Worm (Caenorhabditis elegans) whole organism, young adult: ENCODE results near the gene ZK1307.2.

ENCODE experiments used
- B0019.2 ChIP-seq: fragments of 200-800 bp; sonication (Bioruptor generic); conservative IDR thresholded peaks from 2 replicates; pipeline ENCODE4 v1.3.6; 2022; ENCODE audit warnings: missing genetic modification reagents, missing genetic modification characterization, missing compliant biosample characterization
- B0336.3 ChIP-seq: fragments of 200-800 bp; sonication (Bioruptor generic); IDR thresholded peaks from 2 replicates; pipeline ENCODE4 v1.3.6; 2022; ENCODE audit warnings: missing genetic modification characterization, missing compliant biosample characterization
- C06A6.2 ChIP-seq: fragments of 200-800 bp; sonication (Bioruptor generic); conservative IDR thresholded peaks from 2 replicates; pipeline ENCODE4 v1.3.6; 2022; ENCODE audit warnings: missing genetic modification characterization, missing compliant biosample characterization
- F33H1.4 ChIP-seq: fragments of 200-800 bp; sonication (Bioruptor generic); IDR thresholded peaks from 2 replicates; pipeline ENCODE4 v1.3.6; 2022; ENCODE audit warnings: missing genetic modification reagents, missing genetic modification characterization, missing compliant biosample characterization
- F37B4.10 ChIP-seq: fragments of 200-800 bp; sonication (Bioruptor generic); IDR thresholded peaks from 2 replicates; pipeline ENCODE4 v1.3.6; 2022; ENCODE audit warnings: missing genetic modification characterization, missing compliant biosample characterization
- F57C9.4 ChIP-seq: sonication (generic microtip); optimal IDR thresholded peaks from 2 replicates; lab custom pipeline; 2017; ENCODE audit warnings: mild to moderate bottlenecking, missing genetic modification characterization, missing compliant biosample characterization
- Y53G8AR.9 ChIP-seq: fragments of 200-800 bp; sonication (Bioruptor generic); conservative IDR thresholded peaks from 2 replicates; pipeline ENCODE4 v1.3.6; 2022; ENCODE audit warnings: missing genetic modification reagents, missing genetic modification characterization, missing compliant biosample characterization
- Y56A3A.18 ChIP-seq: fragments of 200-800 bp; sonication (Bioruptor generic); IDR thresholded peaks from 2 replicates; pipeline ENCODE4 v1.3.6; 2022; ENCODE audit warnings: missing genetic modification reagents, missing genetic modification characterization, missing compliant biosample characterization
- Y67H2A.10 ChIP-seq: fragments of 200-800 bp; sonication (Bioruptor generic); conservative IDR thresholded peaks from 2 replicates; pipeline ENCODE4 v1.3.6; 2022; ENCODE audit warnings: missing genetic modification reagents, missing genetic modification characterization, missing compliant biosample characterization
- Y79H2A.3 ChIP-seq: fragments of 200-800 bp; sonication (Bioruptor generic); conservative IDR thresholded peaks from 2 replicates; pipeline ENCODE4 v1.3.6; 2022; ENCODE audit warnings: missing genetic modification reagents, missing genetic modification characterization, missing compliant biosample characterization
- Y95B8A.8 ChIP-seq: fragments of 200-800 bp; sonication (Bioruptor generic); IDR thresholded peaks from 2 replicates; pipeline ENCODE4 v1.3.6; 2022; ENCODE audit warnings: missing genetic modification reagents, missing genetic modification characterization, missing compliant biosample characterization
- akir-1 ChIP-seq: fragments of 200-800 bp; sonication (Bioruptor generic); optimal IDR thresholded peaks from 2 replicates; lab custom pipeline; 2018; ENCODE audit warnings: mild to moderate bottlenecking, missing genetic modification characterization, moderate library complexity, missing compliant biosample characterization
- aptf-2 ChIP-seq: fragments of 200-800 bp; sonication (Bioruptor generic); conservative IDR thresholded peaks from 2 replicates; pipeline ENCODE4 v1.3.6; 2022; ENCODE audit warnings: missing genetic modification reagents, missing genetic modification characterization, missing compliant biosample characterization
- bed-2 ChIP-seq: fragments of 200-800 bp; sonication (Bioruptor generic); IDR thresholded peaks from 2 replicates; pipeline ENCODE4 v1.3.6; 2022; ENCODE audit warnings: missing genetic modification reagents, missing genetic modification characterization, missing compliant biosample characterization
- ccch-3 ChIP-seq: fragments of 200-800 bp; sonication (Bioruptor generic); optimal IDR thresholded peaks from 2 replicates; lab custom pipeline; 2018; ENCODE audit warnings: mild to moderate bottlenecking, missing genetic modification characterization, missing compliant biosample characterization
- cebp-2 ChIP-seq: fragments of 200-800 bp; sonication (Bioruptor generic); IDR thresholded peaks from 2 replicates; pipeline ENCODE4 v1.3.6; 2022; ENCODE audit warnings: missing genetic modification characterization, missing compliant biosample characterization
- ceh-100 ChIP-seq: fragments of 200-800 bp; sonication (Bioruptor generic); IDR thresholded peaks from 2 replicates; pipeline ENCODE4 v1.3.6; 2022; ENCODE audit warnings: missing genetic modification reagents, missing genetic modification characterization, missing compliant biosample characterization
- ceh-40 ChIP-seq: fragments of 200-800 bp; sonication (Bioruptor generic); IDR thresholded peaks from 2 replicates; pipeline ENCODE4 v1.3.6; 2022; ENCODE audit warnings: missing genetic modification characterization, missing compliant biosample characterization
- ceh-58 ChIP-seq: fragments of 200-800 bp; sonication (Bioruptor generic); IDR thresholded peaks from 2 replicates; pipeline ENCODE4 v1.3.6; 2022; ENCODE audit warnings: missing genetic modification characterization, missing compliant biosample characterization
- chd-7 ChIP-seq: sonication (generic microtip); optimal IDR thresholded peaks from 2 replicates; lab custom pipeline; 2016; ENCODE audit warnings: mild to moderate bottlenecking, missing genetic modification characterization, moderate library complexity, missing compliant biosample characterization
- dox-1 ChIP-seq: fragments of 200-800 bp; sonication (Bioruptor generic); IDR thresholded peaks from 2 replicates; pipeline ENCODE4 v1.3.6; 2022; ENCODE audit warnings: missing genetic modification reagents, missing genetic modification characterization, missing compliant biosample characterization
- dpff-1 ChIP-seq: sonication (generic microtip); optimal IDR thresholded peaks from 2 replicates; lab custom pipeline; 2017; ENCODE audit warnings: mild to moderate bottlenecking, missing genetic modification characterization, missing compliant biosample characterization
- fkh-3 ChIP-seq: sonication (generic microtip); optimal IDR thresholded peaks from 2 replicates; lab custom pipeline; 2016; ENCODE audit warnings: mild to moderate bottlenecking, missing genetic modification characterization, missing compliant biosample characterization
- him-1 ChIP-seq: sonication (generic microtip); optimal IDR thresholded peaks from 2 replicates; lab custom pipeline; 2016; ENCODE audit warnings: missing genotype, missing genetic modification reagents, missing genetic modification characterization, missing compliant biosample characterization
- lag-1 ChIP-seq: fragments of 200-800 bp; sonication (Bioruptor generic); IDR thresholded peaks from 2 replicates; pipeline ENCODE4 v1.3.6; 2022; ENCODE audit warnings: missing genetic modification reagents, missing genetic modification characterization, missing compliant biosample characterization
- let-526 ChIP-seq: fragments of 200-800 bp; sonication (Bioruptor generic); IDR thresholded peaks from 2 replicates; pipeline ENCODE4 v1.3.6; 2022; ENCODE audit warnings: missing genetic modification reagents, missing genetic modification characterization, missing compliant biosample characterization
- let-607 ChIP-seq, 2 experiments: fragments of 200-800 bp in 1 of 2; sonication (Bioruptor generic) in 1 of 2; sonication (generic microtip) in 1 of 2; optimal IDR thresholded peaks; 2 replicates each; lab custom pipeline; 2016 to 2018; ENCODE audit warnings: mild to moderate bottlenecking in 2 of 2, missing compliant biosample characterization in 2 of 2, missing genetic modification characterization in 2 of 2, moderate library complexity in 2 of 2, missing genotype in 1 of 2
- lin-26 ChIP-seq: fragments of 200-800 bp; sonication (Bioruptor generic); IDR thresholded peaks from 2 replicates; pipeline ENCODE4 v1.3.6; 2022; ENCODE audit warnings: missing genetic modification reagents, missing genetic modification characterization, missing compliant biosample characterization
- lin-54 ChIP-seq: fragments of 200-800 bp; sonication (Bioruptor generic); optimal IDR thresholded peaks from 2 replicates; lab custom pipeline; 2018; ENCODE audit warnings: mild to moderate bottlenecking, missing genetic modification characterization, missing compliant biosample characterization
- madf-10 ChIP-seq: sonication (generic microtip); optimal IDR thresholded peaks from 2 replicates; lab custom pipeline; 2016; ENCODE audit warnings: mild to moderate bottlenecking, missing genetic modification characterization, missing compliant biosample characterization
- mcd-1 ChIP-seq: fragments of 200-800 bp; sonication (Bioruptor generic); IDR thresholded peaks from 2 replicates; pipeline ENCODE4 v1.3.6; 2022; ENCODE audit warnings: missing genetic modification reagents, missing genetic modification characterization, missing compliant biosample characterization
- mel-28 ChIP-seq: sonication (generic microtip); optimal IDR thresholded peaks from 2 replicates; lab custom pipeline; 2016; ENCODE audit warnings: borderline replicate concordance, mild to moderate bottlenecking, missing genetic modification characterization, missing compliant biosample characterization
- nhr-120 ChIP-seq: fragments of 200-800 bp; sonication (Bioruptor generic); IDR thresholded peaks from 2 replicates; pipeline ENCODE4 v1.3.6; 2022; ENCODE audit warnings: missing genetic modification characterization, missing compliant biosample characterization
- nhr-80 ChIP-seq: sonication (generic microtip); optimal IDR thresholded peaks from 2 replicates; lab custom pipeline; 2016; ENCODE audit warnings: missing genetic modification characterization, missing compliant biosample characterization
- pbrm-1 ChIP-seq: fragments of 200-800 bp; sonication (Bioruptor generic); IDR thresholded peaks from 2 replicates; pipeline ENCODE4 v1.3.6; 2022; ENCODE audit warnings: missing genetic modification reagents, missing genetic modification characterization, missing compliant biosample characterization
- rec-8 ChIP-seq, 2 experiments: sonication (generic microtip); optimal IDR thresholded peaks; 2 replicates each; lab custom pipeline; 2016; ENCODE audit warnings: mild to moderate bottlenecking in 2 of 2, missing genetic modification characterization in 2 of 2, missing genetic modification reagents in 2 of 2, missing genotype in 2 of 2, missing biosample characterization in 1 of 2, missing compliant biosample characterization in 1 of 2, moderate library complexity in 1 of 2
- repo-1 ChIP-seq: sonication (generic microtip); optimal IDR thresholded peaks from 2 replicates; lab custom pipeline; 2017; ENCODE audit warnings: mild to moderate bottlenecking, missing genetic modification characterization, missing compliant biosample characterization
- rpc-1 ChIP-seq, 2 experiments: fragments of 150-350 bp in 1 of 2; sonication (generic microtip) in 1 of 2; optimal IDR thresholded peaks; 2 replicates each; lab custom pipeline; 2014 to 2018; ENCODE audit warnings: missing biosample characterization in 1 of 2, missing genetic modification characterization in 1 of 2, missing genetic modification reagents in 1 of 2, missing genotype in 1 of 2
- sea-2 ChIP-seq: fragments of 200-800 bp; sonication (Bioruptor generic); IDR thresholded peaks from 2 replicates; pipeline ENCODE4 v1.3.6; 2022; ENCODE audit warnings: missing genetic modification characterization, missing compliant biosample characterization
- snpc-3.4 ChIP-seq: sonication (generic microtip); optimal IDR thresholded peaks from 2 replicates; lab custom pipeline; 2017; ENCODE audit warnings: missing genetic modification characterization, mild to moderate bottlenecking, missing compliant biosample characterization, antibody characterized with exemption, moderate library complexity, missing genotype, missing genetic modification reagents
- somi-1 ChIP-seq: fragments of 200-800 bp; sonication (Bioruptor generic); optimal IDR thresholded peaks from 2 replicates; lab custom pipeline; 2018; ENCODE audit warnings: mild to moderate bottlenecking, missing genetic modification characterization, missing compliant biosample characterization
- tbp1 ChIP-seq: fragments of 200-800 bp; sonication (Bioruptor generic); optimal IDR thresholded peaks from 2 replicates; lab custom pipeline; 2018; ENCODE audit warnings: mild to moderate bottlenecking, missing genetic modification characterization, missing compliant biosample characterization
- unc-130 ChIP-seq: sonication (generic microtip); optimal IDR thresholded peaks from 2 replicates; lab custom pipeline; 2016; ENCODE audit warnings: missing genetic modification reagents, missing genetic modification characterization, missing compliant biosample characterization
- unc-62 ChIP-seq: fragments of 150-350 bp; optimal IDR thresholded peaks from 2 replicates; lab custom pipeline; 2014; ENCODE audit warnings: missing biosample characterization, missing genetic modification reagents, missing genetic modification characterization
- ztf-26 ChIP-seq: sonication (generic microtip); optimal IDR thresholded peaks from 2 replicates; lab custom pipeline; 2017; ENCODE audit warnings: missing genetic modification characterization, missing compliant biosample characterization

The ZK1307.2 gene

ce11 chrII:9617902-9618245 is 35.9 kb downstream of the ZK1307.2 start (continued):
- TF ChIP-seq C06A6.2 (GFP tag; lab: Robert Waterston, UW) (no peak), bed-2 (no peak), ztf-26 (tag; lab: Kevin White, UChicago) (no peak), tbp1 (GFP tag; lab: Kevin White, UChicago) (no peak), cebp-2 (GFP tag; lab: Robert Waterston, UW) (no peak), pbrm-1 (GFP tag; lab: Robert Waterston, UW) (peak; percentile 10; the same call in 1 of the 2 replicates), madf-10 (peak; percentile 21), aptf-2 (GFP tag; lab: Robert Waterston, UW) (no peak), dpff-1 (tag; lab: Kevin White, UChicago) (no peak), lin-26 (GFP tag; lab: Robert Waterston, UW) (0 out of 2 replicates have a peak, but pooled peaks have one; percentile 19), sea-2 (GFP tag; lab: Robert Waterston, UW) (no peak), him-1 (no peak), Y95B8A.8 (no peak), akir-1 (GFP tag; lab: Kevin White, UChicago) (no peak), ccch-3 (GFP tag; lab: Kevin White, UChicago) (no peak), mel-28 (tag; lab: Kevin White, UChicago) (no peak), Y79H2A.3 (no peak), rpc-1 (optimal IDR thresholded peaks at IDR 0.05; lab: Kevin White, UChicago) (no peak), rpc-1 (tag; optimal IDR thresholded peaks at IDR 0.05; lab: Kevin White, UChicago) (no peak), nhr-80 (tag; lab: Kevin White, UChicago) (peak; percentile 15), somi-1 (GFP tag; lab: Kevin White, UChicago) (no peak), ceh-100 (GFP tag; lab: Robert Waterston, UW) (no peak), repo-1 (tag; lab: Kevin White, UChicago) (no peak), lin-54 (no peak), B0336.3 (GFP tag; lab: Robert Waterston, UW) (no peak), Y53G8AR.9 (GFP tag; lab: Robert Waterston, UW) (0 out of 2 replicates have a peak, but pooled peaks have one; percentile 5), F33H1.4 (GFP tag; lab: Robert Waterston, UW) (no peak), chd-7 (tag; lab: Kevin White, UChicago) (no peak), let-526 (no peak), let-607 (tag; optimal IDR thresholded peaks at IDR 0.05; lab: Kevin White, UChicago) (peak in 1 of 2 experiments; percentile 8), unc-130 (GFP tag; lab: Kevin White, UChicago) (no peak), fkh-3 (no peak), rec-8 (tag; optimal IDR thresholded peaks at IDR 0.05; lab: Kevin White, UChicago) (no peak), lag-1 (no peak)

DNA sequence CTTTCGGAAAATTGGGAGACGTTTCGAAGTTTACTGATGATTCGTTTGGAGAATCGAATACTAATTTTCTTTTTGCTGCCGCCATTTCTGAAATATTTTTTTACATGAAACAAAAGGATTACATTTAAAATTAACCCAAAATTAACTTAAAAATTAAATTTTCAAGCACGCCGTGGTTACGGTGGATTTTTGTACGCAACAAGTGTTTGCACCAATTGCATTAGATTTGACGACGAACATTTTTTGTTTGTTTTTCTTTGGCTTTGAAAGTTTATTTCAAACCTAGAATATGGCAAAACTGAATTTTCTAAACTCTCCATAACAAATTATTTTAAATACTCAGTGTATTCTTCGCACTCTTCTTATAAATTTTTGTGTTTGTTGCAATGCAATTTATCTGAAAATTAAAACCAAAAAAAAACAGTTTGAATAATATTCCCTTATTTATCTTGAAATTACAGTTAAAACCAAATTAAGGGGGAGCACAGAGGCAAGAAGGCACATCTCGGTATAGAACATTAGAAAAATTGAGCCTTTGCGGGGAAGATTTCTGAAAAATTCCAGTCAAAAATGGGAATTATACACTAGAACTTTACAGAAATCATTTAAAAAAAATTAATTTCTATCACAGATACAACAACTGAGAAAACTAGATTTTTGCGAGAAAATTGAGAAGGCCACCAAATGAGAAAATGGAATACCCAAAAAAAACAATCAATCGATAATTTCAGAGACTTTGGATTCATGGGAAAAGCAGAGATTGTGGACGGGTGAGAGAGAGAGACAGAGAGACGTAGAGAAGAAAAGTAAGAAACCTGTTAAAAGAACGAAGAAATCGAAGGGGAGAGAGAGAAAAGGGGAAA is 36.5 kb downstream of the ZK1307.2 start, which contains the start of gene hal-3:
TSS of gene hal-3 (minus strand) at position 87 of the 863 bp plus-strand sequence.
- peak; percentile 23 for TF ChIP-seq him-1
- 0 out of 2 replicates have a peak, but pooled peaks have one; percentile 52 for TF ChIP-seq Y95B8A.8
- TF ChIP-seq ceh-40 (GFP tag; lab: Robert Waterston, UW), result no peak
- no peak for TF ChIP-seq somi-1 (GFP tag; lab: Kevin White, UChicago)
- TF ChIP-seq F57C9.4 (tag; lab: Kevin White, UChicago), result no peak
- no peak for TF ChIP-seq snpc-3.4
- TF ChIP-seq Y56A3A.18 (GFP tag; lab: Robert Waterston, UW), result no peak
- no peak for TF ChIP-seq nhr-80 (tag; lab: Kevin White, UChicago)
- TF ChIP-seq ceh-58, result no peak
- TF ChIP-seq nhr-120, result no peak
- TF ChIP-seq mcd-1 (GFP tag; lab: Robert Waterston, UW), result 0 out of 2 replicates have a peak, but pooled peaks have one; percentile 16
- no peak for TF ChIP-seq madf-10
- TF ChIP-seq F37B4.10 (GFP tag; lab: Robert Waterston, UW), result no peak
- TF ChIP-seq rec-8 (tag; optimal IDR thresholded peaks at IDR 0.05; lab: Kevin White, UChicago), result no peak
- TF ChIP-seq dox-1 (GFP tag; lab: Robert Waterston, UW), result no peak
- TF ChIP-seq akir-1 (GFP tag; lab: Kevin White, UChicago), result no peak
- TF ChIP-seq unc-62 (GFP tag; lab: Kevin White, UChicago), result no peak
- 0 out of 2 replicates have a peak, but pooled peaks have one; percentile 59 for TF ChIP-seq cebp-2 (GFP tag; lab: Robert Waterston, UW)
- TF ChIP-seq B0019.2 (GFP tag; lab: Robert Waterston, UW), result no peak
- TF ChIP-seq Y67H2A.10 (GFP tag; lab: Robert Waterston, UW), result no peak
- TF ChIP-seq rpc-1 (optimal IDR thresholded peaks at IDR 0.05; lab: Kevin White, UChicago), result no peak
- TF ChIP-seq rpc-1 (tag; optimal IDR thresholded peaks at IDR 0.05; lab: Kevin White, UChicago), result no peak
- TF ChIP-seq pbrm-1 (GFP tag; lab: Robert Waterston, UW), result no peak; the same call in 1 of the 2 replicates
